Worm (Caenorhabditis elegans) whole organism, mixed stage, embryonic: ENCODE measurements around the gene clec-229.

Source experiments
- mls-2 ChIP-seq: sonication (generic microtip); optimal IDR thresholded peaks from 2 replicates; lab custom pipeline; 2016; ENCODE audit warnings: mild to moderate bottlenecking, missing genetic modification characterization, moderate library complexity, missing compliant biosample characterization
- nhr-2 ChIP-seq: fragments of 150-350 bp; optimal IDR thresholded peaks from 2 replicates; lab custom pipeline; 2014; ENCODE audit warnings: missing biosample characterization, missing genetic modification characterization
- sem-2 ChIP-seq: fragments of 200-800 bp; sonication (Bioruptor generic); optimal IDR thresholded peaks from 2 replicates; lab custom pipeline; 2018; ENCODE audit warnings: mild to moderate bottlenecking, missing genetic modification characterization, missing compliant biosample characterization
- unc-39 ChIP-seq: fragments of 150-350 bp; optimal IDR thresholded peaks from 2 replicates; lab custom pipeline; 2014; ENCODE audit warnings: missing biosample characterization, missing genetic modification characterization
- zip-8 ChIP-seq: fragments of 150-350 bp; optimal IDR thresholded peaks from 2 replicates; lab custom pipeline; 2014; ENCODE audit warnings: missing biosample characterization, missing genetic modification characterization

clec-229 gene

ce11 chrV:15290995-15291394 is 50.3 kb downstream of the clec-229 start, which contains the start of gene cyp-34A2:
cyp-34A2 (minus strand) TSS chrV:15291095.
- TF ChIP-seq zip-8 (tag; lab: Kevin White, UChicago) (no peak), nhr-2 (tag; lab: Kevin White, UChicago) (no peak), mls-2 (no peak), sem-2 (GFP tag; lab: Kevin White, UChicago) (no peak), unc-39 (tag; lab: Kevin White, UChicago) (no peak)
